Fruit fly (Drosophila melanogaster): ENCODE results near the gene CG4949.

DNA sequence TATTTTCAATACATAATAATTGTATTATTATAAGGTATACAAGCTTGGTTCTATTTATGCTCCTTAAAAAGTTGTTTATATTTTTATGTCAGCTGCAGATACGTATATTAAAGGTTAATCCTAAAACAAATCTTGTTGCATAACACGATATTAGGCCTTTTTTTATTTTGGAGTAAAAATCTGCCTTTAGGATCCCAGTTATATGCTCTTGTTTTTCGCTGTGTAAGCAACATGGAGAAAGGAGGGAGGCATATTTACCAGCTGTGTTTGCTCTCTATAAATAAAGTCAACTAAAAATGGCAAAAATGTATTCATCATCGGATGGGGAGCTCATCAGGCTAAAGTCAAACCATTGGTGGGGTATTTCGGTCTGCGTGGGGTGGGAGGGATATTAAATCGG is 43.0 kb downstream of the CG4949 start:
- TF ChIP-seq CG8301 (tag; optimal IDR thresholded peaks at IDR 0.05) (peak; percentile 34), gl (tag; optimal IDR thresholded peaks at IDR 0.05) (no peak), D1 (tag; optimal IDR thresholded peaks at IDR 0.05) (no peak), fd96Ca (GFP tag; IDR thresholded peaks at IDR 0.05) (no peak), CG9948 (tag; optimal IDR thresholded peaks at IDR 0.05) (peak; percentile 6), Ets98B (GFP tag; IDR thresholded peaks at IDR 0.05) (no peak), CG14655 (GFP tag; optimal IDR thresholded peaks at IDR 0.05) (peak; percentile 55), CG8159 (tag; optimal IDR thresholded peaks at IDR 0.05) (peak; percentile 30), Snoo (tag; optimal IDR thresholded peaks at IDR 0.05) (peak; percentile 22), CG34367 (tag; optimal IDR thresholded peaks at IDR 0.05) (no peak), CG13204 (GFP tag; optimal IDR thresholded peaks at IDR 0.05) (no peak)
